Worm (Caenorhabditis elegans) whole organism, L2 larva: ENCODE results near the gene cex-1.

Source experiments
- C34F6.9 ChIP-seq: fragments of 150-350 bp; optimal IDR thresholded peaks from 2 replicates; lab custom pipeline; 2014; ENCODE audit warnings: missing biosample characterization, missing genetic modification characterization
- F13H6.1 ChIP-seq: sonication (generic microtip); optimal IDR thresholded peaks from 2 replicates; lab custom pipeline; 2016; ENCODE audit warnings: missing genetic modification characterization, missing compliant biosample characterization
- R02D3.7 ChIP-seq: fragments of 150-350 bp; optimal IDR thresholded peaks from 2 replicates; lab custom pipeline; 2014; ENCODE audit warnings: missing biosample characterization, missing genetic modification characterization
- Y55F3AM.14 ChIP-seq: fragments of 200-800 bp; sonication (Bioruptor generic); optimal IDR thresholded peaks from 2 replicates; lab custom pipeline; 2018; ENCODE audit warnings: mild to moderate bottlenecking, missing genetic modification characterization, missing compliant biosample characterization
- alr-1 ChIP-seq: fragments of 150-350 bp; optimal IDR thresholded peaks from 2 replicates; lab custom pipeline; 2014; ENCODE audit warnings: missing biosample characterization, missing genetic modification characterization
- aly-2 ChIP-seq: fragments of 150-350 bp; optimal IDR thresholded peaks from 2 replicates; lab custom pipeline; 2014; ENCODE audit warnings: missing biosample characterization, missing genetic modification characterization
- ama-1 ChIP-seq: fragments of 150-350 bp; optimal IDR thresholded peaks from 2 replicates; lab custom pipeline; 2018; ENCODE audit warnings: inconsistent platforms
- ceh-16 ChIP-seq: fragments of 150-350 bp; optimal IDR thresholded peaks from 2 replicates; lab custom pipeline; 2014; ENCODE audit warnings: missing biosample characterization, missing genetic modification characterization
- ceh-82 ChIP-seq: fragments of 150-350 bp; optimal IDR thresholded peaks from 2 replicates; lab custom pipeline; 2014; ENCODE audit warnings: missing biosample characterization, missing genetic modification characterization
- crh-2 ChIP-seq: sonication (generic microtip); optimal IDR thresholded peaks from 2 replicates; lab custom pipeline; 2017; ENCODE audit warnings: missing biosample characterization, missing genetic modification characterization
- egl-27 ChIP-seq: sonication (generic microtip); optimal IDR thresholded peaks from 3 replicates; lab custom pipeline; 2017; ENCODE audit warnings: missing biosample characterization, missing genetic modification reagents, missing genetic modification characterization
- elt-3 ChIP-seq: sonication (generic microtip); optimal IDR thresholded peaks from 2 replicates; lab custom pipeline; 2017; ENCODE audit warnings: missing biosample characterization, missing genetic modification characterization
- fos-1 ChIP-seq: fragments of 150-350 bp; optimal IDR thresholded peaks from 2 replicates; lab custom pipeline; 2014; ENCODE audit warnings: missing biosample characterization, missing genetic modification characterization
- gmeb-1 ChIP-seq: fragments of 150-350 bp; optimal IDR thresholded peaks from 2 replicates; lab custom pipeline; 2014; ENCODE audit warnings: missing biosample characterization, missing genetic modification characterization
- lin-11 ChIP-seq: fragments of 150-350 bp; sonication (generic microtip); optimal IDR thresholded peaks from 2 replicates; lab custom pipeline; 2014; ENCODE audit warnings: missing biosample characterization, missing genetic modification characterization, inconsistent platforms, mixed read lengths
- lin-13 ChIP-seq: fragments of 150-350 bp; optimal IDR thresholded peaks from 2 replicates; lab custom pipeline; 2014; ENCODE audit warnings: missing biosample characterization, missing genetic modification reagents, missing genetic modification characterization
- lin-39 ChIP-seq: fragments of 150-350 bp; optimal IDR thresholded peaks from 2 replicates; lab custom pipeline; 2014; ENCODE audit warnings: missing biosample characterization, missing genetic modification reagents, missing genetic modification characterization
- lsy-2 ChIP-seq, 2 experiments: fragments of 150-350 bp in 1 of 2; sonication (generic microtip) in 1 of 2; optimal IDR thresholded peaks; 2 replicates each; lab custom pipeline; 2014 to 2017; ENCODE audit warnings: missing biosample characterization in 2 of 2, missing genetic modification characterization in 2 of 2
- mab-5 ChIP-seq: fragments of 150-350 bp; optimal IDR thresholded peaks from 2 replicates; lab custom pipeline; 2014; ENCODE audit warnings: missing biosample characterization, missing genetic modification characterization
- mbf-1 ChIP-seq: sonication (generic microtip); optimal IDR thresholded peaks from 2 replicates; lab custom pipeline; 2017; ENCODE audit warnings: missing biosample characterization, missing genetic modification characterization
- mdl-1 ChIP-seq, 2 experiments: fragments of 150-350 bp in 1 of 2; sonication (generic microtip) in 1 of 2; optimal IDR thresholded peaks; 2 replicates each; lab custom pipeline; 2017; ENCODE audit warnings: missing biosample characterization in 2 of 2, missing genetic modification characterization in 2 of 2
- nhr-11 ChIP-seq: fragments of 150-350 bp; optimal IDR thresholded peaks from 2 replicates; lab custom pipeline; 2014; ENCODE audit warnings: missing biosample characterization, missing genetic modification characterization
- nhr-12 ChIP-seq: fragments of 150-350 bp; optimal IDR thresholded peaks from 2 replicates; lab custom pipeline; 2014; ENCODE audit warnings: missing biosample characterization, missing genetic modification characterization
- nhr-129 ChIP-seq: fragments of 150-350 bp; optimal IDR thresholded peaks from 2 replicates; lab custom pipeline; 2014; ENCODE audit warnings: missing biosample characterization, missing genetic modification characterization
- nhr-21 ChIP-seq: fragments of 150-350 bp; optimal IDR thresholded peaks from 2 replicates; lab custom pipeline; 2014; ENCODE audit warnings: missing biosample characterization, missing genetic modification characterization
- nhr-237 ChIP-seq: fragments of 150-350 bp; optimal IDR thresholded peaks from 2 replicates; lab custom pipeline; 2014; ENCODE audit warnings: missing biosample characterization, missing genetic modification characterization
- nhr-25 ChIP-seq: fragments of 150-350 bp; sonication (generic microtip); optimal IDR thresholded peaks from 3 replicates; lab custom pipeline; 2014; ENCODE audit warnings: missing biosample characterization, missing genetic modification characterization
- nhr-6 ChIP-seq: fragments of 150-350 bp; optimal IDR thresholded peaks from 2 replicates; lab custom pipeline; 2014; ENCODE audit warnings: missing biosample characterization, missing genetic modification characterization
- nhr-77 ChIP-seq: fragments of 150-350 bp; optimal IDR thresholded peaks from 2 replicates; lab custom pipeline; 2014; ENCODE audit warnings: missing biosample characterization, missing genetic modification characterization
- peb-1 ChIP-seq: fragments of 150-350 bp; optimal IDR thresholded peaks from 2 replicates; lab custom pipeline; 2014; ENCODE audit warnings: missing biosample characterization, missing genetic modification characterization
- sem-4 ChIP-seq: fragments of 150-350 bp; optimal IDR thresholded peaks from 2 replicates; lab custom pipeline; 2014; ENCODE audit warnings: missing biosample characterization, missing genetic modification reagents, missing genetic modification characterization
- skn-1 ChIP-seq: sonication (generic microtip); optimal IDR thresholded peaks from 2 replicates; lab custom pipeline; 2017; ENCODE audit warnings: missing biosample characterization, missing genetic modification characterization
- sma-3 ChIP-seq: sonication (generic microtip); optimal IDR thresholded peaks from 2 replicates; lab custom pipeline; 2016; ENCODE audit warnings: missing genetic modification reagents, missing genetic modification characterization, missing compliant biosample characterization
- sma-9 ChIP-seq, 2 experiments: fragments of 150-350 bp in 1 of 2; sonication (generic microtip) in 1 of 2; optimal IDR thresholded peaks; 2 replicates each; lab custom pipeline; 2014 to 2016; ENCODE audit warnings: missing genetic modification characterization in 2 of 2, mild to moderate bottlenecking in 1 of 2, missing biosample characterization in 1 of 2, missing compliant biosample characterization in 1 of 2, missing genetic modification reagents in 1 of 2, moderate library complexity in 1 of 2
- snpc-4 ChIP-seq: fragments of 150-350 bp; optimal IDR thresholded peaks from 2 replicates; lab custom pipeline; 2014; ENCODE audit warnings: missing biosample characterization, missing genetic modification characterization
- unc-39 ChIP-seq: fragments of 150-350 bp; optimal IDR thresholded peaks from 2 replicates; lab custom pipeline; 2014; ENCODE audit warnings: missing biosample characterization, missing genetic modification characterization
- unc-55 ChIP-seq: fragments of 150-350 bp; sonication (generic microtip); optimal IDR thresholded peaks from 3 replicates; lab custom pipeline; 2014; ENCODE audit warnings: missing biosample characterization, missing genetic modification reagents, missing genetic modification characterization
- zag-1 ChIP-seq: fragments of 150-350 bp; optimal IDR thresholded peaks from 2 replicates; lab custom pipeline; 2014; ENCODE audit warnings: missing biosample characterization, missing genetic modification characterization
- ztf-1 ChIP-seq: fragments of 200-800 bp; sonication (Bioruptor generic); conservative IDR thresholded peaks from 2 replicates; pipeline ENCODE4 v1.3.6; 2022; ENCODE audit warnings: missing genetic modification characterization, missing compliant biosample characterization
- ztf-11 ChIP-seq: sonication (generic microtip); optimal IDR thresholded peaks from 2 replicates; lab custom pipeline; 2017; ENCODE audit warnings: missing biosample characterization, missing genetic modification characterization
- ztf-4 ChIP-seq: fragments of 150-350 bp; optimal IDR thresholded peaks from 2 replicates; lab custom pipeline; 2014; ENCODE audit warnings: missing biosample characterization, missing genetic modification characterization

The cex-1 gene

DNA sequence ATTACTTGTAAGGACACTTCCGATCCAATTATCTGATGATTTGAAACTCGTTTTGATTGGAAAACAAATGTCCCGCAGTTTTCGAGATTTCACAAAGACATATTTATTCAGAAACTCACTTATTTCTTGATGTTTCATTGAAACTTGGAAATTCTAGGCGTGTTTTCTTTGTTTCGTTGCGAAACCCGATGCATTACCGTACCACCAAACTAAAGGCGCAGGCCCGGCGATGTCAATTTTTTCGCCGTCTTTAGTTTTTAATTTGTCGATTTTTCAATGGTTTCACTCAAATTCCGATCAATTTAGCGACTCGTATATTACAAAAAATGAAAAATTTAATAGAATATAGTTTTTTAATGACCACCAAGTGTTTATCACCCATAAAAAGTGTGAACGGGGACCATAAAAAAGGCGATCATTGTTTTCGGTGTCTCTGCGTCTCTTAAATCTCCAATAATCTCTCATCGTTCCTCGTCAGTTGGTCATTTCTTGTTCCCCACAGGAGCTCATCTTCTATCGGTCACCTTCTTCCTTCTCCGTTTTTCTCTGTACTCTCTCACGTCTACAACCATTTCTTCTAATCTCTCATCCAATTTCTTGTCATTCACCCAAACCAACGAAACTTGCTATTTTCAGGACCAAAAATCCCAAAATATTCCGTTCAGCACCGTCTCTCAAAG is 18.4 kb downstream of the cex-1 start, which contains the start of gene clr-1:
TSS of gene clr-1 (plus strand) at position 630 of the 680 bp plus-strand sequence.
- TF ChIP-seq F13H6.1 (tag; lab: Kevin White, UChicago) (peak; percentile 13), C34F6.9 (tag; lab: Kevin White, UChicago) (no peak)

DNA sequence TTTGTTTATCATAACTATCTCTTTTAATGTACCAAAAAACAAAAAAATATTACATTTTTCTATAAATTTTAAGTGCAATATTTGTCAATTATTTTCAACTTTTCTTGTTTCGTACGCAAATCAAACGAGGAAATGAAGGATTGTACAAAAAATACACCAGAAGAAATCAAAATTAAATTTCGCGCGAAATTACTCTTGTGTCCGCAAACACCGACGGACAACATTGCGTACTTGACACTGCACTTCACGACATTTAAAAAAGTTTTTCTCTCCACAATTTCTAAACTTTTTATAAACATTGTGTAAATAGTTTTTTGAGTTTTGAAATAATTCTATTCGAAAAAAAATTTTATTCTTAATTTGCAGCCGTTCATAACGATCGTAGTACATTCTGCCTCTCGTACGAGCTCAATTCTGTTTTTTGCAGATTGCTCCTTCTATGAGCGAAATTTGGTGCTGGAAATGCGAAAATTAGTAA is 26.5 kb downstream of the cex-1 start, which contains the start of gene mrps-16:
TSS of gene mrps-16 (plus strand) at position 428 of the 478 bp plus-strand sequence.
- TF ChIP-seq zag-1 (tag; lab: Kevin White, UChicago) (no peak), ceh-82 (tag; lab: Kevin White, UChicago) (no peak), mdl-1 (tag; optimal IDR thresholded peaks at IDR 0.05; lab: Kevin White, UChicago) (no peak), ztf-1 (GFP tag; lab: Robert Waterston, UW) (no peak), ztf-4 (tag; lab: Kevin White, UChicago) (no peak), mab-5 (tag; lab: Kevin White, UChicago) (peak; percentile 41), lin-11 (tag; lab: Kevin White, UChicago) (no peak), lsy-2 (tag; optimal IDR thresholded peaks at IDR 0.05; lab: Kevin White, UChicago) (peak; percentile 62 to 88), sem-4 (tag; lab: Kevin White, UChicago) (no peak), egl-27 (no peak), snpc-4 (tag; lab: Kevin White, UChicago) (peak; percentile 65), C34F6.9 (tag; lab: Kevin White, UChicago) (peak; percentile 64), gmeb-1 (tag; lab: Kevin White, UChicago) (peak; percentile 96), alr-1 (tag; lab: Kevin White, UChicago) (no peak), ceh-16 (tag; lab: Kevin White, UChicago) (no peak), nhr-21 (tag; lab: Kevin White, UChicago) (peak; percentile 41), sma-3 (GFP tag; lab: Kevin White, UChicago) (peak; percentile 70), R02D3.7 (tag; lab: Kevin White, UChicago) (no peak), nhr-77 (no peak), nhr-237 (tag; lab: Kevin White, UChicago) (no peak), nhr-12 (tag; lab: Kevin White, UChicago) (no peak), lin-13 (GFP tag; lab: Kevin White, UChicago) (peak; percentile 39), unc-55 (peak; percentile 72), crh-2 (tag; lab: Kevin White, UChicago) (peak; percentile 34), fos-1 (tag; lab: Kevin White, UChicago) (peak; percentile 26), nhr-25 (tag; lab: Kevin White, UChicago) (no peak), nhr-129 (peak; percentile 53), ztf-11 (tag; lab: Kevin White, UChicago) (no peak), aly-2 (tag; lab: Kevin White, UChicago) (no peak), nhr-6 (peak; percentile 8), sma-9 (GFP tag; optimal IDR thresholded peaks at IDR 0.05; lab: Kevin White, UChicago) (peak; percentile 75), sma-9 (tag; optimal IDR thresholded peaks at IDR 0.05; lab: Kevin White, UChicago) (no peak), F13H6.1 (tag; lab: Kevin White, UChicago) (peak; percentile 41), ama-1 (peak; percentile 3), lin-39 (tag; lab: Kevin White, UChicago) (no peak), Y55F3AM.14 (GFP tag; lab: Kevin White, UChicago) (no peak)

DNA sequence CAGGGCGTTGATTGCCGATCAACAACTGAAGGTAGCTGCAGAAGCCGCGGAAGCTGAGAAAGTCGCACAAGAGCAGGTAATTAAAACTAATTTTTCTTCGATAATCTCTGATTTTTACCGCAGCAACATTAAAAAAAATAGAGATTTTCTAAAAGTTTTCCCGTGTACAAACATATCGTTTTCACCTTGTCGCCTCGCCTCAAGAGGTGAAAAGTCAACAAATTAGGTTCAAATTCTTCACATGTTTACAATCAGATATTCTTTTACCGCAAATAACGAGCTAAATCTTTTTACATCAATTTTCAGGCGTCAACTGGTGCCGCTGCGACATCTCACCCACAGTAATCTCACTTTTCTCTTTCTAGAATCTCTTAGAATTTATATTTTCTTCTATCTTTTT is 27.5 kb downstream of the cex-1 start, which contains the start of gene ilcr-2:
TSS of gene ilcr-2 (plus strand) at position 301 of the 400 bp plus-strand sequence.
- TF ChIP-seq mab-5 (tag; lab: Kevin White, UChicago) (no peak), nhr-11 (tag; lab: Kevin White, UChicago) (no peak), mbf-1 (tag; lab: Kevin White, UChicago) (no peak), lin-11 (tag; lab: Kevin White, UChicago) (no peak), nhr-237 (tag; lab: Kevin White, UChicago) (no peak), lsy-2 (tag; optimal IDR thresholded peaks at IDR 0.05; lab: Kevin White, UChicago) (no peak), lin-39 (tag; lab: Kevin White, UChicago) (no peak), nhr-6 (no peak), nhr-129 (no peak), peb-1 (tag; lab: Kevin White, UChicago) (no peak), egl-27 (no peak), unc-39 (no peak), elt-3 (tag; lab: Kevin White, UChicago) (no peak), aly-2 (tag; lab: Kevin White, UChicago) (no peak), fos-1 (tag; lab: Kevin White, UChicago) (no peak), ztf-4 (tag; lab: Kevin White, UChicago) (no peak), skn-1 (tag; lab: Kevin White, UChicago) (no peak)
